Fruit fly (Drosophila melanogaster) whole organism, wandering third instar larva: Measurements from ENCODE around the gene Cyp313a1.

ENCODE experiments used
- Abd-B ChIP-seq: fragments of >200 bp; optimal IDR thresholded peaks from 2 replicates; lab custom pipeline; 2017; ENCODE audit warnings: missing biosample characterization, missing genetic modification characterization
- CrebA ChIP-seq: fragments of 200-800 bp; sonication (Bioruptor generic); optimal IDR thresholded peaks from 2 replicates; lab custom pipeline; 2016; ENCODE audit warnings: missing biosample characterization, mild to moderate bottlenecking, missing genetic modification characterization, borderline replicate concordance
- Dfd ChIP-seq: fragments of >200 bp; optimal IDR thresholded peaks from 2 replicates; lab custom pipeline; 2017; ENCODE audit warnings: missing biosample characterization, missing genetic modification characterization
- Dif ChIP-seq: fragments of 200-275, 200-300 bp; sonication (Bioruptor generic); optimal IDR thresholded peaks from 2 replicates; lab custom pipeline; 2018; ENCODE audit warnings: missing biosample characterization, missing genetic modification characterization; ENCODE audit not compliant: partially characterized antibody
- GATAd ChIP-seq: sonication (Bioruptor generic); optimal IDR thresholded peaks from 2 replicates; lab custom pipeline; 2016; ENCODE audit warnings: missing biosample characterization, missing genetic modification characterization
- HLH106 ChIP-seq: fragments of 200-800 bp; optimal IDR thresholded peaks from 3 replicates; lab custom pipeline; 2019; ENCODE audit warnings: missing biosample characterization, mild to moderate bottlenecking, missing genetic modification characterization, moderate library complexity
- Hnf4 ChIP-seq: fragments of 200-800 bp; sonication (Bioruptor generic); optimal IDR thresholded peaks from 2 replicates; lab custom pipeline; 2016; ENCODE audit warnings: missing biosample characterization, mild to moderate bottlenecking, missing genetic modification characterization
- Hr83 ChIP-seq: fragments of 200-300 bp; sonication (Bioruptor generic); optimal IDR thresholded peaks from 2 replicates; lab custom pipeline; 2016; ENCODE audit warnings: missing biosample characterization, mild to moderate bottlenecking, missing genetic modification characterization, moderate library complexity; ENCODE audit not compliant: poor library complexity, severe bottlenecking
- Jra ChIP-seq: sonication (Bioruptor generic); optimal IDR thresholded peaks from 2 replicates; lab custom pipeline; 2016; ENCODE audit warnings: missing biosample characterization, missing genetic modification characterization
- Myc ChIP-seq: fragments of >200 bp; optimal IDR thresholded peaks from 2 replicates; lab custom pipeline; 2017
- N ChIP-seq: fragments of >200 bp; optimal IDR thresholded peaks from 2 replicates; lab custom pipeline; 2018; ENCODE audit warnings: missing biosample characterization, missing external identifiers, missing genetic modification characterization
- OdsH ChIP-seq: fragments of 200-800 bp; sonication (Bioruptor generic); optimal IDR thresholded peaks from 2 replicates; lab custom pipeline; 2016; ENCODE audit warnings: missing biosample characterization, mild to moderate bottlenecking, missing genetic modification characterization
- Rel ChIP-seq, 2 experiments: fragments of 200-800 bp; sonication (Bioruptor generic) in 1 of 2; optimal IDR thresholded peaks; 2 replicates in 1 of 2; 3 replicates in 1 of 2; lab custom pipeline; 2016 to 2019; ENCODE audit warnings: mild to moderate bottlenecking in 2 of 2, missing biosample characterization in 2 of 2, missing genetic modification characterization in 2 of 2, moderate library complexity in 1 of 2
- Sp1 ChIP-seq: fragments of 200-800 bp; sonication (Bioruptor generic); optimal IDR thresholded peaks from 3 replicates; lab custom pipeline; 2019; ENCODE audit warnings: missing biosample characterization, mild to moderate bottlenecking, missing genetic modification characterization, moderate library complexity
- Vsx2 ChIP-seq: fragments of 200-300, 225-300 bp; sonication (Bioruptor generic); optimal IDR thresholded peaks from 2 replicates; lab custom pipeline; 2018; ENCODE audit warnings: missing biosample characterization, missing genetic modification characterization; ENCODE audit not compliant: partially characterized antibody
- brk ChIP-seq: fragments of 200-800 bp; sonication (Bioruptor generic); optimal IDR thresholded peaks from 2 replicates; lab custom pipeline; 2016; ENCODE audit warnings: missing biosample characterization, mild to moderate bottlenecking, missing genetic modification characterization
- dl ChIP-seq, 2 experiments: fragments of 175-275, 200-275 bp in 1 of 2; fragments of 200-275 bp in 1 of 2; sonication (Bioruptor generic); optimal IDR thresholded peaks; lab custom pipeline; 2018; ENCODE audit warnings: mild to moderate bottlenecking in 2 of 2, missing biosample characterization in 2 of 2, missing genetic modification characterization in 2 of 2, moderate library complexity in 2 of 2; ENCODE audit not compliant: partially characterized antibody in 2 of 2, insufficient read depth in 1 of 2
- dsf ChIP-seq: sonication (Bioruptor generic); optimal IDR thresholded peaks from 2 replicates; lab custom pipeline; 2016; ENCODE audit warnings: missing biosample characterization, missing genetic modification characterization, borderline replicate concordance
- ey ChIP-seq: fragments of 200-800 bp; sonication (Bioruptor generic); optimal IDR thresholded peaks from 2 replicates; lab custom pipeline; 2016; ENCODE audit warnings: missing biosample characterization, missing genetic modification characterization
- foxo ChIP-seq, 2 experiments: fragments of 200-800 bp; sonication (Bioruptor generic); optimal IDR thresholded peaks; 2 replicates in 1 of 2; 3 replicates in 1 of 2; lab custom pipeline; 2016 to 2017; ENCODE audit warnings: missing biosample characterization in 2 of 2, missing genetic modification characterization in 2 of 2
- fru ChIP-seq: fragments of 200-800 bp; sonication (Bioruptor generic); optimal IDR thresholded peaks from 3 replicates; lab custom pipeline; 2016; ENCODE audit warnings: missing biosample characterization, mild to moderate bottlenecking, missing genetic modification characterization
- h ChIP-seq: fragments of 200-800 bp; sonication (Bioruptor generic); optimal IDR thresholded peaks from 3 replicates; lab custom pipeline; 2016; ENCODE audit warnings: missing biosample characterization, mild to moderate bottlenecking, missing genetic modification characterization
- jim ChIP-seq: fragments of 175-275, 200-325 bp; sonication (Bioruptor generic); optimal IDR thresholded peaks from 2 replicates; lab custom pipeline; 2016; ENCODE audit warnings: missing biosample characterization, mild to moderate bottlenecking, missing genetic modification characterization
- pan ChIP-seq: fragments of >200 bp; optimal IDR thresholded peaks from 2 replicates; lab custom pipeline; 2017
- rgr ChIP-seq: fragments of 200-800 bp; sonication (Bioruptor generic); optimal IDR thresholded peaks from 3 replicates; lab custom pipeline; 2016; ENCODE audit warnings: missing biosample characterization, mild to moderate bottlenecking, missing genetic modification characterization
- sv ChIP-seq: fragments of 200-800 bp; sonication (Bioruptor generic); optimal IDR thresholded peaks from 3 replicates; lab custom pipeline; 2016; ENCODE audit warnings: missing biosample characterization, missing genetic modification characterization
- usp ChIP-seq: fragments of >200 bp; optimal IDR thresholded peaks from 2 replicates; lab custom pipeline; 2017; ENCODE audit warnings: missing biosample characterization, missing genetic modification characterization
- woc ChIP-seq: sonication (Bioruptor generic); optimal IDR thresholded peaks from 2 replicates; lab custom pipeline; 2016; ENCODE audit warnings: missing biosample characterization, mild to moderate bottlenecking, missing genetic modification characterization

Cyp313a1 gene

DNA sequence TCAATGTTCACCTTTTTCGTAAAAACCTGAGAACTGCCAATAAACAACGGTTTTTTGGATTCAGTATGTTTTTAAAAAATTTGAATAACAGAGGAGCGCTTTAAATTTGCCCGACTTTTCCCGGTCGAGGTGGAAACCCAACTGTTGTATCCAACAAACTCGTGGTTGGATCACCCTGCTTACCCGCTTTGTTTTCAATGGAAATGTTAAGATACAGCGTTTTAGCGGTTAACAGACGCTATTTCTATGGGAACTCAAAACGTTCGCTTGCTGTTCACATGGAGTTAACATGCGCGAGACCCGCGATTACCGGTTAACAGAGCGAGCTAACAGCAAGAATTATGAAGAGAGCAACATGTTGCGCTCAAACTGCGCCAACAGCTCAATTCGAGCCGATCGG lies 39.3 kb upstream of the Cyp313a1 start, which contains the start of gene cv-c:
cv-c (minus strand) TSS at position 145 of the 400 bp plus-strand sequence.
- peak; percentile 51 for TF ChIP-seq CrebA (GFP tag; lab: Kevin White, UChicago)
- TF ChIP-seq Jra: peak; percentile 50
- peak; percentile 56 for TF ChIP-seq Hnf4 (GFP tag; lab: Kevin White, UChicago)
- peak; percentile 8 for TF ChIP-seq Sp1
- peak; percentile 29 for TF ChIP-seq rgr (GFP tag; lab: Kevin White, UChicago)
- TF ChIP-seq Dif (GFP tag; lab: Kevin White, UChicago): peak; percentile 0
- TF ChIP-seq Hr83 (GFP tag; lab: Kevin White, UChicago): peak; percentile 34
- peak; percentile 59 for TF ChIP-seq Rel (GFP tag; optimal IDR thresholded peaks at IDR 0.05; lab: Kevin White, UChicago)
- TF ChIP-seq Rel (tag; optimal IDR thresholded peaks at IDR 0.05; lab: Kevin White, UChicago): peak; percentile 35
- TF ChIP-seq brk (GFP tag; lab: Kevin White, UChicago): peak; percentile 36
- TF ChIP-seq fru (GFP tag; lab: Kevin White, UChicago): no peak
- TF ChIP-seq GATAd (GFP tag; lab: Kevin White, UChicago): no peak

DNA sequence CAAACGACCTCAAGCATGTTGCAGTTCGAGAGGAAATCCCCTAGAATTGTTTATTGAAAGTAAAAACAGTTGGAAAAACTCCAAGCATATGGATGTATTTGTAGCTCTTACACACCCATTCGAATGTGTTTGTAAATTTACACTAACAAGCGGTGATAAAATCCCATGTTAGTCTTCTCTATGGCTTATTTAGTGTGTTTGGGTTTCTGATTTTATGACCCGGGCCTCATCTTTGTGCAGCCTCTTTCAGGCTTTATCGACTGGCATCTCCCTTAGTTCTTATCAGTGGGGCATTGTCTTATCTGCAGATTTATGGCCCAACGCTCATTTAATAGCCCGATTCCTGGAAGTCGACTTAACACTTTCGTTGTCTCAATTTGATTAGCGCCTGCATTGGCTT lies 38.9 kb upstream of the Cyp313a1 start:
- TF ChIP-seq woc (GFP tag; lab: Kevin White, UChicago) (no peak), dl (GFP tag; optimal IDR thresholded peaks at IDR 0.05; lab: Kevin White, UChicago; ENCODE audit: insufficient read depth in 1 of 2, partially characterized antibody in 2 of 2) (no peak)

DNA sequence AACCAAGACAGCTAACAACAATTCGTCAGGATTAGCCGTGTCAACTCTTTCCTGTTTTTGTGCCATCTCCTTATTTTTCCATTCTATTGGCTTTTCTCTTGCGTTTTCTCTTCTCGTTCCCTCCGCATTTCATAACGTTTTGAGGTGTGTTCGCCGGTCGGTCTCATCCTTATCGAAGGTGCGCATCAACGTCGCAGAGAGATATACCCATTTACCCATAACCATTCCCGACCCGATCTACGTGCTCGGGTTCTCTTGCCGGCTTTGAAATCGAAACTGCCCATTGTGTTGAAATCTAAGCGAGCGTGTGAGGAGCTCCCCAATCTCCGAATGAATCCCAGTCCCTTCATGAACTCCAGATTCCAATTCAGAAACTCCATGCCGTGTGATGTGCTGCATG lies 37.9 kb upstream of the Cyp313a1 start:
- TF ChIP-seq Vsx2 (GFP tag; lab: Kevin White, UChicago): no peak

DNA sequence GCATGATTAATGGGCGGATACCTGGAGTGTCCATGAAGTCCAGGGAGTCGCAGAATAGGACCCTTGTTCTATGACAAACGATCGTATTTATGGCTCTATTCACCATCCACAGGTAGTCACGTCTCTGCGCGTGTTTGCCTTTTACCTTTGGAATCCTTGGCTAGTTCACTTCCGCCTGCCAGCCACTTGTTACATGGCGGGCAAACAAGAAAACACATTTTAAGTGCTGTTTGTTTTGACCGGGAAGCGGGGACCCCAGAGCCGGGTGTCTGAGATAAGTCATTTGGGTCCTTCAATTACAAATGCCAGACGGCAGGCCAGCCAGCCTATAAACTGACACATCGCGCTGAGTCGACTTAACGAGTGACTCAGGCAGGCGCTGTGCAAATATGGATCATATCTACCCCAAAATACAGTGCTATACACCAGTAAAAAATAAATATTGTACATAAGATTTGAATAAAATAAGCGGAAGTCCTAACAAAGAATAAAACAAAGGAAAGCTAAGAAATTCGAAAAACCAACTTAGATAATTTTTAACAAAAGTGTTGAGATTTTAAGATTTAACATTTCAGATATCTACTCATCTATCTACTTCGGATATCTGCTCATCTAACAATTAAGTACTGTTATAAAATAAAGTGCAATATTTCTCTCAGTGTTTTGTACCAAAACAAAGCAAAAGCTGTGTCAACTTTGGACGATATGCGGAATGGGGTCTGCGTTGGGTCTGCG lies 36.1 kb upstream of the Cyp313a1 start:
- TF ChIP-seq foxo (GFP tag; optimal IDR thresholded peaks at IDR 0.05; lab: Kevin White, UChicago) (peak in 1 of 2 experiments; percentile 3), fru (GFP tag; lab: Kevin White, UChicago) (peak; percentile 11), sv (GFP tag; lab: Kevin White, UChicago) (no peak), usp (no peak), h (peak; percentile 8)

DNA sequence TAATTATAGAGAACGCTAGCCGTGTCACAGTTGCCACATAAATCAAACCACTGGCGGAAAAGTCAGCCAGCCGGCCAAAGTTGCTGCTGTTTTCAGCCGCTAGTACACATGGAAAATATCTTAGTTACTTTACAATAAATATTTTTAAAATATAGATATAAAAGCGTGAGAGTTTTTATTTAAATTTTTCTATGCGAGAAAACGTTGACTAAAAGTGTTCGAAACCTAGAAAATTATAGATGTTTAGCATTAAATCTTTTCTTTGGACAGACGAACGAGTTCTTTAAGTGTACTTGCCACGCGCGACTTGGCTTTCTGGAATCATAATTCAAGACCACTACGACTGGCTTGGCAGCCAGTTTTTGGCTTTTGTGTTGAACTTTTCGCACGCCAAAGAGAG lies 34.4 kb upstream of the Cyp313a1 start:
- TF ChIP-seq pan (lab: Kevin White, UChicago): no peak
- no peak for TF ChIP-seq brk (GFP tag; lab: Kevin White, UChicago)
- no peak for TF ChIP-seq woc (GFP tag; lab: Kevin White, UChicago)
- no peak for TF ChIP-seq N (GFP tag; lab: Kevin White, UChicago)
- TF ChIP-seq h: no peak
- no peak for TF ChIP-seq Dfd
- no peak for TF ChIP-seq HLH106 (tag; lab: Kevin White, UChicago)
- TF ChIP-seq Myc: no peak

DNA sequence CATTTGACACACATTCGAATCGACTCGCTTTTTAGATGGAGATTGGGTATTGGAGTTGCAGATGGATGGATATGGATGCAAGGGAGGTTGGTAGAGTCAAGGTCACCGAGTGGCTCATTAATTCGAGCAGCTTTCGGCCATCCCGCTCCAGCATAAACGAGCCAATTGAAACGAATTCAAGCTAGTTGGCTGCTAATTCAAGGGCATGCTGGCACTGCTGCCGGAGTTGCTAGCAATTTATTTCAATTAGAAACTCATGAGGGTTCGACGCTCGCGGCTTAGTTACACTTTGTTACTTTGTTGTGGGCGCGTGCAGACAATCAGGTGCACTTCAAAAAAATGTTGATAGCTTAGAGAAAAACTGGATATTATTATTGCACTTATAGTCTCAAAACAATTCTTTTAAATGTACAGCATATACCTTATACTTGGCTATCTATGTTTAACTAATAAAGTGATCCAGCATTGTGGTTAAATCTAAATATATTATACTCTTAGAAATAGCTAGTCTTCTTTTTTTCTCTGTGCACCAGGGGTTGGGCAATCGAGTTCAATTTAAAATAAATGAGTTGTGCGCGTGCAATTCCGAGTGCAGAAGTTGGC lies 28.5 kb upstream of the Cyp313a1 start:
- TF ChIP-seq fru (GFP tag; lab: Kevin White, UChicago) (no peak), Abd-B (GFP tag; lab: Kevin White, UChicago) (no peak), dsf (GFP tag; lab: Kevin White, UChicago) (no peak), pan (lab: Kevin White, UChicago) (no peak), sv (GFP tag; lab: Kevin White, UChicago) (no peak), ey (GFP tag; lab: Kevin White, UChicago) (no peak), Hr83 (GFP tag; lab: Kevin White, UChicago) (no peak), OdsH (GFP tag; lab: Kevin White, UChicago) (no peak), jim (GFP tag; lab: Kevin White, UChicago) (no peak), brk (GFP tag; lab: Kevin White, UChicago) (no peak)
